Fruit fly (Drosophila melanogaster): ENCODE measurements around the gene CG10340.

Gene CG10340

DNA sequence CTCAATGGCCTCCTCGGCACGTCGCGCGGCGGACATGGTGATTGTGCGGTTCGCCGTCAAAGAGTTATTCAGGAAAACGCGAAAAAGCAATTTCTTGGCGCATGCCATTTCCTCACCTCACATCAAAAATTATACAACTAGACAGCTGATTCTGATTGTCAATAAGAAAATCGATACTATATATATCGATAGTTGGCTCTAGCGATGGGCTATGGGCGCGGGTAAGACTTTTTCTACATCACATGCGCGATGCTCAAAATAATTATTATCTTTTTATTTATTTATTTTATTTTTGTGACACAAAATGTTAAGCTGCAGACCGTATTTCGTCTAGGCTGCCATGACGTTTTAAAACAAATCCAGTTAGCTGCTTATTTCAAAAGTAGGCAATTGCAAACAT, at the start of gene CG10340 (continued):
- no peak for TF ChIP-seq CG9215 (GFP tag; IDR thresholded peaks at IDR 0.05)
- no peak for TF ChIP-seq CG17802 (tag; optimal IDR thresholded peaks at IDR 0.05)
- no peak for TF ChIP-seq CG33213 (GFP tag; optimal IDR thresholded peaks at IDR 0.05)
- TF ChIP-seq tna (GFP tag; IDR thresholded peaks at IDR 0.05; ENCODE audit: partially characterized antibody), result peak; percentile 18; the same call in 1 of the 2 replicates
- TF ChIP-seq tin (GFP tag; optimal IDR thresholded peaks at IDR 0.05), result peak; percentile 33
- TF ChIP-seq CoRest (tag; optimal IDR thresholded peaks at IDR 0.05), result peak; percentile 34
- TF ChIP-seq CG1832 (GFP tag; optimal IDR thresholded peaks at IDR 0.05), result no peak
- no peak for TF ChIP-seq CG10959 (GFP tag; IDR thresholded peaks at IDR 0.05)
- no peak for TF ChIP-seq kni (GFP tag; optimal IDR thresholded peaks at IDR 0.05)
- no peak for TF ChIP-seq pho (GFP tag; optimal IDR thresholded peaks at IDR 0.05)
- no peak for TF ChIP-seq CG8089 (GFP tag; optimal IDR thresholded peaks at IDR 0.05)
- TF ChIP-seq slp2 (GFP tag; optimal IDR thresholded peaks at IDR 0.05), result no peak
- no peak for TF ChIP-seq Aef1 (GFP tag; IDR thresholded peaks at IDR 0.05)
- TF ChIP-seq CG6791 (GFP tag; IDR thresholded peaks at IDR 0.05; ENCODE audit: partially characterized antibody), result peak; percentile 83
- TF ChIP-seq vnd (GFP tag; IDR thresholded peaks at IDR 0.05; ENCODE audit: partially characterized antibody), result peak; percentile 72; the same call in 2 of the 3 replicates
- no peak for TF ChIP-seq CG3065 (GFP tag; optimal IDR thresholded peaks at IDR 0.05)
- TF ChIP-seq pfk (GFP tag; optimal IDR thresholded peaks at IDR 0.05), result no peak
- no peak for TF ChIP-seq gfzf (GFP tag; optimal IDR thresholded peaks at IDR 0.05)
- TF ChIP-seq CG30431 (GFP tag; optimal IDR thresholded peaks at IDR 0.05), result no peak
- TF ChIP-seq MTF-1 (GFP tag; optimal IDR thresholded peaks at IDR 0.05; ENCODE audit: borderline replicate concordance), result no peak
- no peak for TF ChIP-seq Side (GFP tag; optimal IDR thresholded peaks at IDR 0.05)
- no peak for TF ChIP-seq CG5953 (GFP tag; IDR thresholded peaks at IDR 0.05)
- TF ChIP-seq CG4730 (GFP tag; IDR thresholded peaks at IDR 0.05), result no peak
- no peak for TF ChIP-seq vfl (GFP tag; optimal IDR thresholded peaks at IDR 0.05)
- no peak for TF ChIP-seq her (GFP tag; optimal IDR thresholded peaks at IDR 0.05)
- TF ChIP-seq zen2 (GFP tag; IDR thresholded peaks at IDR 0.05; ENCODE audit: partially characterized antibody), result peak; percentile 77
- TF ChIP-seq ham (GFP tag; IDR thresholded peaks at IDR 0.05), result no peak
- TF ChIP-seq ac (GFP tag; optimal IDR thresholded peaks at IDR 0.05), result no peak

DNA sequence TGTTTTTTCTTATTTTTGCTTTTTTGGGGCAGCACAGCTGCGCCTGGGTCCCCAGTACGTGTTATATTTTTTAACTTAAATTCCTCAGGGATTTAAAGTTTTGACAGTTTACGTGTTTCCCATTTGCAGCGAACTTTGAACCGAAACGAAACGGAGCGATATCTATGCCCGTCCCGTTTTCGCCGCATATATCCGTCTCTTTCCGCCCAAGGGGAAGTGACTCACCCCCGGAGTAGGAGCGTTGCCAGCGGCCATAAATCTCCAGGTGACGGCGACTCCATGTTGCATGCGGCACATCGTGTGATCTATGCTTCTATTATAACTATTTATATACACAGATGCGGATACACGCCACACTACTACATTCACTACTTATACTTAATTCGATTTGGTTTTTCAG, 47.5 kb upstream of the CG10340 start:
- TF ChIP-seq CG10979 (tag; optimal IDR thresholded peaks at IDR 0.05) (no peak), crol (GFP tag; IDR thresholded peaks at IDR 0.05) (no peak), cad (GFP tag; optimal IDR thresholded peaks at IDR 0.05) (peak; percentile 72), eve (GFP tag; optimal IDR thresholded peaks at IDR 0.05) (no peak), Hr78 (GFP tag; optimal IDR thresholded peaks at IDR 0.05) (peak in 1 of 2 experiments; percentile 75), disco-r (GFP tag; optimal IDR thresholded peaks at IDR 0.05) (no peak), twi (tag; optimal IDR thresholded peaks at IDR 0.05) (peak; percentile 29), CG10321 (GFP tag; IDR thresholded peaks at IDR 0.05) (peak; percentile 88), CG1832 (GFP tag; optimal IDR thresholded peaks at IDR 0.05) (peak; percentile 71), CG5180 (GFP tag; optimal IDR thresholded peaks at IDR 0.05) (no peak), Oli (tag; optimal IDR thresholded peaks at IDR 0.05) (no peak), CG14050 (GFP tag; IDR thresholded peaks at IDR 0.05) (no peak), tin (GFP tag; optimal IDR thresholded peaks at IDR 0.05) (no peak), sens (GFP tag) (peak; percentile 69), yki (optimal IDR thresholded peaks at IDR 0.05) (no peak), nerfin-1 (tag; optimal IDR thresholded peaks at IDR 0.05) (no peak), Nf-YB (GFP tag; optimal IDR thresholded peaks at IDR 0.05) (peak; percentile 77), pnt (GFP tag; optimal IDR thresholded peaks at IDR 0.05) (no peak), Nf-YC (tag; optimal IDR thresholded peaks at IDR 0.05) (peak; percentile 71), cg (GFP tag; optimal IDR thresholded peaks at IDR 0.05) (peak; percentile 40), gsb-n (tag; optimal IDR thresholded peaks at IDR 0.05) (peak; percentile 51), phol (tag; optimal IDR thresholded peaks at IDR 0.05) (peak; percentile 33), dm (GFP tag; optimal IDR thresholded peaks at IDR 0.05) (no peak)

Measured in whole organism, embryonic.